Worm (Caenorhabditis elegans) whole organism, mixed stage, embryonic: ENCODE measurements around the gene tomm-40.

Experiments
- blmp-1 ChIP-seq: fragments of 150-350 bp; optimal IDR thresholded peaks from 2 replicates; lab custom pipeline; 2014; ENCODE audit warnings: missing biosample characterization, missing genetic modification characterization
- ceh-43 ChIP-seq: fragments of 200-800 bp; sonication (Bioruptor generic); optimal IDR thresholded peaks from 2 replicates; lab custom pipeline; 2018; ENCODE audit warnings: mild to moderate bottlenecking, missing genetic modification characterization, moderate library complexity, missing compliant biosample characterization
- ces-1 ChIP-seq: fragments of 150-350 bp; optimal IDR thresholded peaks from 2 replicates; lab custom pipeline; 2014; ENCODE audit warnings: missing biosample characterization, missing genetic modification reagents, missing genetic modification characterization
- cnd-1 ChIP-seq: fragments of 200-800 bp; sonication (Bioruptor generic); optimal IDR thresholded peaks from 2 replicates; lab custom pipeline; 2018; ENCODE audit warnings: mild to moderate bottlenecking, missing genetic modification characterization, missing compliant biosample characterization
- elt-1 ChIP-seq: sonication (generic microtip); optimal IDR thresholded peaks from 2 replicates; lab custom pipeline; 2017; ENCODE audit warnings: missing genetic modification characterization, mild to moderate bottlenecking, missing compliant biosample characterization, antibody characterized with exemption, moderate library complexity, borderline replicate concordance; ENCODE audit not compliant: insufficient read depth
- elt-3 ChIP-seq: fragments of 150-350 bp; optimal IDR thresholded peaks from 2 replicates; lab custom pipeline; 2014; ENCODE audit warnings: missing biosample characterization, missing genetic modification characterization
- flh-1 ChIP-seq: fragments of 200-800 bp; sonication (Bioruptor generic); optimal IDR thresholded peaks from 2 replicates; lab custom pipeline; 2018; ENCODE audit warnings: mild to moderate bottlenecking, missing genetic modification characterization, moderate library complexity, missing compliant biosample characterization
- hlh-1 ChIP-seq: fragments of 150-350 bp; optimal IDR thresholded peaks from 2 replicates; lab custom pipeline; 2014; ENCODE audit warnings: missing biosample characterization, missing genetic modification reagents, missing genetic modification characterization
- lin-13 ChIP-seq: fragments of 150-350 bp; optimal IDR thresholded peaks from 2 replicates; lab custom pipeline; 2014; ENCODE audit warnings: missing biosample characterization, missing genetic modification characterization
- lin-32 ChIP-seq: fragments of 200-800 bp; sonication (Bioruptor generic); optimal IDR thresholded peaks from 2 replicates; lab custom pipeline; 2018; ENCODE audit warnings: mild to moderate bottlenecking, missing genetic modification characterization, missing compliant biosample characterization
- lsy-2 ChIP-seq: fragments of 150-350 bp; optimal IDR thresholded peaks from 2 replicates; lab custom pipeline; 2014; ENCODE audit warnings: missing biosample characterization, missing genetic modification characterization
- nhr-12 ChIP-seq: fragments of 150-350 bp; optimal IDR thresholded peaks from 2 replicates; lab custom pipeline; 2014; ENCODE audit warnings: missing biosample characterization, missing genetic modification characterization
- nhr-2 ChIP-seq: fragments of 150-350 bp; optimal IDR thresholded peaks from 2 replicates; lab custom pipeline; 2014; ENCODE audit warnings: missing biosample characterization, missing genetic modification characterization
- nhr-237 ChIP-seq: fragments of 150-350 bp; optimal IDR thresholded peaks from 2 replicates; lab custom pipeline; 2014; ENCODE audit warnings: missing biosample characterization, missing genetic modification characterization
- pha-4 ChIP-seq: fragments of 150-350 bp; optimal IDR thresholded peaks from 2 replicates; lab custom pipeline; 2018; ENCODE audit warnings: missing biosample characterization, missing genetic modification reagents, missing genetic modification characterization
- snpc-4 ChIP-seq: fragments of 150-350 bp; optimal IDR thresholded peaks from 2 replicates; lab custom pipeline; 2014; ENCODE audit warnings: missing biosample characterization, missing genetic modification characterization
- sptf-1 ChIP-seq: sonication (generic microtip); optimal IDR thresholded peaks from 2 replicates; lab custom pipeline; 2017; ENCODE audit warnings: mild to moderate bottlenecking, missing genetic modification characterization, moderate library complexity, missing compliant biosample characterization
- tbx-8 ChIP-seq: fragments of 200-800 bp; sonication (Bioruptor generic); optimal IDR thresholded peaks from 2 replicates; lab custom pipeline; 2018; ENCODE audit warnings: mild to moderate bottlenecking, missing genetic modification characterization, moderate library complexity, missing compliant biosample characterization
- unc-62 ChIP-seq: fragments of 150-350 bp; optimal IDR thresholded peaks from 2 replicates; lab custom pipeline; 2014; ENCODE audit warnings: missing biosample characterization, missing genetic modification reagents, missing genetic modification characterization
- zip-8 ChIP-seq: fragments of 150-350 bp; optimal IDR thresholded peaks from 2 replicates; lab custom pipeline; 2014; ENCODE audit warnings: missing biosample characterization, missing genetic modification characterization
- ztf-11 ChIP-seq: fragments of 150-350 bp; optimal IDR thresholded peaks from 2 replicates; lab custom pipeline; 2014; ENCODE audit warnings: missing biosample characterization, missing genetic modification characterization

Gene tomm-40

DNA sequence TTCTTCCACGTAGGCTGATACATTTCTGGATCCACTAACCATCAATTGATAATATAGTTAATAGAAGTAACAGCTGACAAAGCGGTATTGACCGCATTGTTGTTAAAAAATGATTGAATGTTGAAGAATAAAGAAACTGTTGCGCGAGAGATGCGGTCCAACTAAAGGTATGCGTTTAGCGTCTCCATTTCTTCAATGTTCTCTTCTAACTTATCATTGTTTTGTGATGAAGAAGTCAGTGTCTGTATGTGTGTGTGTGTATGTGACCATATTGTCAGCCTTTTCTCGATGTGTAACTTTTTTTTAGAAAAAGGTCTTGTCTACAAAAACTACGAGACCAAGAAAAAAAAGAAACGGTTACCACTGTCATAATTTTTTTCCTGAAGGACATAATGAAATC is 46.9 kb downstream of the tomm-40 start, which contains the start of gene B0457.2:
Gene B0457.2 (minus strand): TSS at position 101 of the 400 bp plus-strand sequence.
- TF ChIP-seq elt-1 (tag; lab: Kevin White, UChicago) (no peak), unc-62 (no peak), sptf-1 (tag; lab: Kevin White, UChicago) (no peak), lsy-2 (tag; lab: Kevin White, UChicago) (no peak), lin-32 (GFP tag; lab: Kevin White, UChicago) (no peak), zip-8 (tag; lab: Kevin White, UChicago) (no peak), ces-1 (no peak), blmp-1 (tag; lab: Kevin White, UChicago) (no peak), ceh-43 (GFP tag; lab: Kevin White, UChicago) (no peak), ztf-11 (no peak), elt-3 (no peak), lin-13 (tag; lab: Kevin White, UChicago) (no peak)

DNA sequence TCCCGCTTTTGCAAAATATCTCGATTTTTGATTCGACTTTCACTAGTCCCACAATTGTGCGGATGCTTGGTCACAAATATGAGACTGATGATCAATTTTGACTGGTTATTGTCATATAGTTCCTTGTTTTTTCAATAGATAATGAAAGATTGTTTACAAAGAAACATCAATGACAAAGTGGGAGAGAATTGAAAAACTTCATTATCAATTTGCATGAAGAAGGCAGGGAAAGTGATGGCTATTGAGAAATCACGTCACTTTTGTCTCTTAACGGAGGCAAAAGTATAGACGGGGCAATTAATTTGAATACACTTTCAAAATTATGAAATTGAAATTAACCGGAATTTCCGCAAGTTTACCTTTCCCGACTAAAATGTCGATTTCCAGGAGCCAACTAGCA is 50.2 kb downstream of the tomm-40 start:
- TF ChIP-seq elt-1 (tag; lab: Kevin White, UChicago) (no peak), cnd-1 (tag; lab: Kevin White, UChicago) (no peak), ztf-11 (no peak), lsy-2 (tag; lab: Kevin White, UChicago) (no peak)
- TF ChIP-seq, all 35 proteins: peak for 0

DNA sequence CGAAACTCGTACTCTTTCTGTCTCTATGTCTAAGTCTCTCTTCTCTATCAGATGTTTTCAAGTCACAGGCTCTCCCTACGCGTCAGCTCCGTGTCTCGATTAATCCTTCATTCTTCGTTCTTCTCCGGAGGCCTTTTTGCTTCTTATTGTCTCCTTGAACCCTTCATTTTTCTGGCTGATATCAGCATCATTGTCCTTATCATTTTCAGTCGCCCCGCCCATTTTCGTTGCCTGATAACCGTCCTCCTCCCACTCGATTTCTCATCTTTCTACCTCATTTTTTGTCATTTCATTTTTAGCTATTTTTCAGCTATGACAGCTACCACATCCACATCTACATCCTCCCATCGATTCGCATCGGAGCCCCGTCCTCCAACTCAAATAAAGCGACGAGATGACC is 51.2 kb downstream of the tomm-40 start, which contains the start of gene B0457.6:
Gene B0457.6 (plus strand): TSS at position 284 of the 400 bp plus-strand sequence.
- TF ChIP-seq pha-4 (tag; lab: Kevin White, UChicago) (no peak), zip-8 (tag; lab: Kevin White, UChicago) (no peak), unc-62 (no peak), flh-1 (GFP tag; lab: Kevin White, UChicago) (no peak), tbx-8 (GFP tag; lab: Kevin White, UChicago) (no peak), snpc-4 (tag; lab: Kevin White, UChicago) (no peak), nhr-2 (tag; lab: Kevin White, UChicago) (no peak), elt-3 (no peak), ces-1 (no peak), nhr-237 (no peak), sptf-1 (tag; lab: Kevin White, UChicago) (no peak), hlh-1 (tag; lab: Kevin White, UChicago) (no peak), nhr-12 (tag; lab: Kevin White, UChicago) (no peak)
